Fruit fly (Drosophila melanogaster) whole organism, embryonic: ENCODE data around the gene CG33120.
A peak's percentile ranks its signal among the peaks of the same experiment; 100 is the strongest.

Experiments used
- CG11398 ChIP-seq: fragments of 200-800 bp; sonication (Bioruptor generic); optimal IDR thresholded peaks from 2 replicates; lab custom pipeline; 2016; ENCODE audit warnings: missing biosample characterization, missing genetic modification characterization
- CG11504 ChIP-seq: fragments of 200-800 bp; sonication (Bioruptor generic); optimal IDR thresholded peaks from 3 replicates; lab custom pipeline; 2019; ENCODE audit warnings: missing biosample characterization, mild to moderate bottlenecking, missing genetic modification characterization, moderate library complexity
- CG12299 ChIP-seq: fragments of 200-800 bp; sonication (Bioruptor generic); optimal IDR thresholded peaks from 2 replicates; lab custom pipeline; 2018; ENCODE audit warnings: missing biosample characterization, mild to moderate bottlenecking, missing genetic modification characterization
- CG12769 ChIP-seq: fragments of 200-800 bp; sonication (Bioruptor generic); optimal IDR thresholded peaks from 2 replicates; lab custom pipeline; 2019; ENCODE audit warnings: missing biosample characterization, mild to moderate bottlenecking, missing genetic modification characterization, moderate library complexity
- CG1529 ChIP-seq: fragments of 200-800 bp; sonication (Bioruptor generic); optimal IDR thresholded peaks from 3 replicates; lab custom pipeline; 2018; ENCODE audit warnings: missing biosample characterization, missing genetic modification characterization
- CG17328 ChIP-seq: fragments of 200-800 bp; sonication (Bioruptor generic); IDR thresholded peaks from 2 replicates; pipeline ENCODE4 v1.3.6; 2022; ENCODE audit warnings: missing biosample characterization, missing genetic modification characterization
- CG30403 ChIP-seq: fragments of 200-800 bp; sonication (Bioruptor generic); optimal IDR thresholded peaks from 3 replicates; lab custom pipeline; 2016; ENCODE audit warnings: missing biosample characterization, missing genetic modification characterization
- CG31441 ChIP-seq: fragments of 200-800 bp; sonication (Bioruptor generic); IDR thresholded peaks from 2 replicates; pipeline ENCODE4 v1.3.6; 2022; ENCODE audit warnings: missing biosample characterization, missing genetic modification characterization
- CG4360 ChIP-seq: fragments of 200-800 bp; sonication (Bioruptor generic); IDR thresholded peaks from 2 replicates; pipeline ENCODE4 v1.3.6; 2022; ENCODE audit warnings: missing biosample characterization, missing genetic modification characterization
- CG5953 ChIP-seq: fragments of 200-800 bp; sonication (Bioruptor generic); IDR thresholded peaks from 2 replicates; pipeline ENCODE4 v1.3.6; 2022; ENCODE audit warnings: missing biosample characterization, missing genetic modification characterization
- CG6175 ChIP-seq: fragments of 200-800 bp; sonication (Bioruptor generic); IDR thresholded peaks from 3 replicates; pipeline ENCODE4 v1.3.6; 2022; ENCODE audit warnings: missing biosample characterization, missing genetic modification characterization
- CG8290 ChIP-seq, 3 experiments: fragments of 200-800 bp; sonication (Bioruptor generic); optimal IDR thresholded peaks; 2 replicates each; lab custom pipeline; 2016 to 2019; ENCODE audit warnings: missing biosample characterization in 3 of 3, missing genetic modification characterization in 3 of 3, mild to moderate bottlenecking in 2 of 3, moderate library complexity in 1 of 3
- CG8359 ChIP-seq: fragments of 200-800 bp; sonication (Bioruptor generic); optimal IDR thresholded peaks from 2 replicates; lab custom pipeline; 2017; ENCODE audit warnings: missing biosample characterization, mild to moderate bottlenecking, missing genetic modification characterization, borderline replicate concordance
- Dbx ChIP-seq: fragments of 200-800 bp; sonication (Bioruptor generic); IDR thresholded peaks from 3 replicates; pipeline ENCODE4 v1.3.6; 2022; ENCODE audit warnings: missing biosample characterization, missing genetic modification characterization
- Dfd ChIP-seq, 2 experiments: fragments of >200 bp; optimal IDR thresholded peaks; 2 replicates each; lab custom pipeline; 2017; ENCODE audit warnings: missing biosample characterization in 2 of 2, missing genetic modification characterization in 2 of 2
- Dll ChIP-seq: fragments of 200-800 bp; sonication (Bioruptor generic); IDR thresholded peaks from 4 replicates; pipeline ENCODE4 v1.3.6; 2022; ENCODE audit warnings: missing biosample characterization, missing genetic modification characterization; ENCODE audit not compliant: partially characterized antibody
- Doc3 ChIP-seq: fragments of 200-800 bp; sonication (Bioruptor generic); IDR thresholded peaks from 3 replicates; pipeline ENCODE4 v1.3.6; 2022; ENCODE audit warnings: missing biosample characterization, missing genetic modification characterization; ENCODE audit not compliant: partially characterized antibody
- Ets65A ChIP-seq: fragments of 200-800 bp; sonication (Bioruptor generic); peaks from one replicate; lab custom pipeline; 2016; ENCODE audit warnings: missing biosample characterization, missing genetic modification characterization
- GATAe ChIP-seq: fragments of 200-800 bp; sonication (Bioruptor generic); conservative IDR thresholded peaks from 2 replicates; pipeline ENCODE4 v1.3.6; 2022; ENCODE audit warnings: missing biosample characterization, missing genetic modification characterization
- HHEX ChIP-seq: fragments of 200-800 bp; sonication (Bioruptor generic); optimal IDR thresholded peaks from 3 replicates; lab custom pipeline; 2017; ENCODE audit warnings: missing biosample characterization, mild to moderate bottlenecking, missing genetic modification characterization, missing genetic modification reagents
- Hmr ChIP-seq: fragments of 200-800 bp; sonication (Bioruptor generic); optimal IDR thresholded peaks from 3 replicates; lab custom pipeline; 2017; ENCODE audit warnings: mild to moderate bottlenecking, missing biosample characterization, missing genetic modification reagents, missing genetic modification characterization
- Meics ChIP-seq: fragments of 200-800 bp; sonication (Bioruptor generic); optimal IDR thresholded peaks from 2 replicates; lab custom pipeline; 2017; ENCODE audit warnings: missing biosample characterization, mild to moderate bottlenecking, missing genetic modification characterization
- Neu2 ChIP-seq: fragments of 200-800 bp; sonication (Bioruptor generic); optimal IDR thresholded peaks from 3 replicates; lab custom pipeline; 2016; ENCODE audit warnings: missing biosample characterization, missing genetic modification characterization, borderline replicate concordance
- Ptx1 ChIP-seq: fragments of 200-800 bp; sonication (Bioruptor generic); IDR thresholded peaks from 2 replicates; pipeline ENCODE4 v1.3.6; 2022; ENCODE audit warnings: missing biosample characterization, missing genetic modification characterization
- Vsx1 ChIP-seq: fragments of 200-800 bp; sonication (Bioruptor generic); optimal IDR thresholded peaks from 2 replicates; lab custom pipeline; 2017; ENCODE audit warnings: missing biosample characterization, mild to moderate bottlenecking, missing genetic modification characterization, missing genetic modification reagents
- YL-1 ChIP-seq: fragments of 200-800 bp; sonication (Bioruptor generic); optimal IDR thresholded peaks from 3 replicates; lab custom pipeline; 2017; ENCODE audit warnings: missing biosample characterization, mild to moderate bottlenecking, missing genetic modification characterization
- ara ChIP-seq: fragments of 200-800 bp; sonication (Bioruptor generic); IDR thresholded peaks from 2 replicates; pipeline ENCODE4 v1.3.6; 2022; ENCODE audit warnings: missing biosample characterization, missing genetic modification characterization
- ato ChIP-seq: fragments of 200-800 bp; sonication (Bioruptor generic); IDR thresholded peaks from 2 replicates; pipeline ENCODE4 v1.3.6; 2022; ENCODE audit warnings: missing biosample characterization, missing genetic modification characterization; ENCODE audit not compliant: partially characterized antibody
- br ChIP-seq: fragments of >200 bp; optimal IDR thresholded peaks from 2 replicates; lab custom pipeline; 2017
- chinmo ChIP-seq: fragments of 200-800 bp; sonication (Bioruptor generic); IDR thresholded peaks from 4 replicates; pipeline ENCODE4 v1.3.6; 2022; ENCODE audit warnings: missing biosample characterization, missing genetic modification characterization; ENCODE audit not compliant: partially characterized antibody
- dmrt99B ChIP-seq: fragments of 200-800 bp; sonication (Bioruptor generic); optimal IDR thresholded peaks from 2 replicates; lab custom pipeline; 2018; ENCODE audit warnings: missing biosample characterization, mild to moderate bottlenecking, missing genetic modification characterization, moderate library complexity
- dysf ChIP-seq: fragments of 200-800 bp; sonication (Bioruptor generic); IDR thresholded peaks from 3 replicates; pipeline ENCODE4 v1.3.6; 2022; ENCODE audit warnings: missing biosample characterization, missing genetic modification characterization
- esg ChIP-seq: fragments of 200-800 bp; sonication (Bioruptor generic); conservative IDR thresholded peaks from 2 replicates; pipeline ENCODE4 v1.3.6; 2022; ENCODE audit warnings: missing biosample characterization, missing genetic modification characterization
- fru ChIP-seq: fragments of >200 bp; optimal IDR thresholded peaks from 2 replicates; lab custom pipeline; 2017
- gcm2 ChIP-seq: fragments of 200-800 bp; sonication (Bioruptor generic); optimal IDR thresholded peaks from 2 replicates; lab custom pipeline; 2016; ENCODE audit warnings: missing biosample characterization, missing genetic modification characterization
- gem ChIP-seq: fragments of 200-800 bp; sonication (Bioruptor generic); optimal IDR thresholded peaks from 2 replicates; lab custom pipeline; 2019; ENCODE audit warnings: missing biosample characterization, mild to moderate bottlenecking, missing genetic modification characterization, moderate library complexity
- hkb ChIP-seq, 2 experiments: fragments of 200-800 bp in 1 of 2; fragments of >200 bp in 1 of 2; sonication (Bioruptor generic) in 1 of 2; IDR thresholded peaks in 1 of 2; optimal IDR thresholded peaks in 1 of 2; 2 replicates each; pipeline versions ENCODE4 v1.3.6 to Lab custom; 2017 to 2022; ENCODE audit warnings: missing biosample characterization in 1 of 2, missing genetic modification characterization in 1 of 2
- hth ChIP-seq: fragments of >200 bp; optimal IDR thresholded peaks from 2 replicates; lab custom pipeline; 2017; ENCODE audit warnings: inconsistent platforms
- jing ChIP-seq: fragments of 200-800 bp; sonication (Bioruptor generic); optimal IDR thresholded peaks from 2 replicates; lab custom pipeline; 2018; ENCODE audit warnings: missing biosample characterization, mild to moderate bottlenecking, missing genetic modification characterization
- klu ChIP-seq: fragments of 200-800 bp; sonication (Bioruptor generic); IDR thresholded peaks from 2 replicates; pipeline ENCODE4 v1.3.6; 2022; ENCODE audit warnings: missing biosample characterization, missing genetic modification characterization
- lbe ChIP-seq: fragments of 200-800 bp; sonication (Bioruptor generic); optimal IDR thresholded peaks from 2 replicates; lab custom pipeline; 2016; ENCODE audit warnings: missing biosample characterization, mild to moderate bottlenecking, missing genetic modification characterization
- pros ChIP-seq: fragments of 200-800 bp; sonication (Bioruptor generic); optimal IDR thresholded peaks from 3 replicates; lab custom pipeline; 2019; ENCODE audit warnings: missing biosample characterization, mild to moderate bottlenecking, missing genetic modification characterization, moderate library complexity
- pum ChIP-seq: fragments of 200-800 bp; sonication (Bioruptor generic); optimal IDR thresholded peaks from 2 replicates; lab custom pipeline; 2016; ENCODE audit warnings: missing biosample characterization, missing genetic modification characterization
- rib ChIP-seq: fragments of 200-800 bp; sonication (Bioruptor generic); IDR thresholded peaks from 2 replicates; pipeline ENCODE4 v1.3.6; 2022; ENCODE audit warnings: missing biosample characterization, missing genetic modification characterization
- so ChIP-seq: fragments of 200-800 bp; sonication (Bioruptor generic); IDR thresholded peaks from 3 replicates; pipeline ENCODE4 v1.3.6; 2022; ENCODE audit warnings: missing biosample characterization, missing genetic modification characterization
- sob ChIP-seq: fragments of 200-800 bp; sonication (Bioruptor generic); IDR thresholded peaks from 2 replicates; pipeline ENCODE4 v1.3.6; 2022; ENCODE audit warnings: missing biosample characterization, missing genetic modification characterization
- tll ChIP-seq, 2 experiments: fragments of 200-800 bp in 1 of 2; fragments of >200 bp in 1 of 2; sonication (Bioruptor generic) in 1 of 2; optimal IDR thresholded peaks; 2 replicates each; lab custom pipeline; 2017 to 2019; ENCODE audit warnings: missing biosample characterization in 2 of 2, missing genetic modification characterization in 2 of 2, mild to moderate bottlenecking in 1 of 2, moderate library complexity in 1 of 2
- twi ChIP-seq: fragments of 200-800 bp; optimal IDR thresholded peaks from 2 replicates; lab custom pipeline; 2019; ENCODE audit warnings: missing biosample characterization, mild to moderate bottlenecking, missing genetic modification characterization, moderate library complexity
- vnd ChIP-seq: fragments of 200-800 bp; sonication (Bioruptor generic); IDR thresholded peaks from 3 replicates; pipeline ENCODE4 v1.3.6; 2022; ENCODE audit warnings: missing biosample characterization, missing genetic modification characterization; ENCODE audit not compliant: partially characterized antibody
- z ChIP-seq: fragments of 200-800 bp; sonication (Bioruptor generic); IDR thresholded peaks from 3 replicates; pipeline ENCODE4 v1.3.6; 2022; ENCODE audit warnings: missing biosample characterization, missing genetic modification characterization

The CG33120 gene

DNA sequence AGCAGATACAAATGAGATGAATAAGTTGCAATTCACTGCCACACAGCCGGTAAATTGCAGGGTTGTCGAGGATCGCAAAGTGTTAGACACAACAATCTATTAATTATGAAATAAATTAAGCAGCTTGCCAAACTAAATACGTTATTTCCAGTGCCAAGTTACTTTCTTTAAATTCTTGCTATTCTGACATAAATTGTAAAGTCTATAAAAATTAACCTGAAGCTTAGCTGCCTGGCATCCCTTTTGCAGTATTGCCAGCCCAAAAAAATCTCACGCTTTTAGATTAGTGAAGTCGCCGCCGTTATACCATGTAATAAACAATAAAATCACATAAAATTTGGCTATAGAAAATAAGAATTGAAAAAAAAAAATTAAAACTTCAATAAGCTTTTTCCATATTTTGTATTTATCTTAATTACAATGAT is 13.3 kb upstream of the CG33120 start (continued):
- no peak for TF ChIP-seq chinmo
- peak; percentile 91 for TF ChIP-seq Meics (GFP tag; lab: Kevin White, UChicago)
- no peak for TF ChIP-seq Dll (GFP tag; lab: Robert Waterston, UW)
- TF ChIP-seq CG12299: peak; percentile 91
- TF ChIP-seq vnd (GFP tag; lab: Robert Waterston, UW): no peak
- no peak for TF ChIP-seq Neu2 (GFP tag; lab: Kevin White, UChicago)
- peak; percentile 55 for TF ChIP-seq CG4360 (GFP tag; lab: Robert Waterston, UW)
- TF ChIP-seq GATAe: peak; percentile 78
- peak; percentile 90 for TF ChIP-seq dysf
- no peak for TF ChIP-seq pros (GFP tag; lab: Kevin White, UChicago)
- peak; percentile 78 for TF ChIP-seq jing (GFP tag; lab: Kevin White, UChicago)
- TF ChIP-seq Ets65A (GFP tag; lab: Kevin White, UChicago): peak; percentile 93
- TF ChIP-seq ara (GFP tag; lab: Robert Waterston, UW): peak; percentile 86
- TF ChIP-seq pum (GFP tag; lab: Kevin White, UChicago): peak; percentile 69
- TF ChIP-seq Ptx1 (GFP tag; lab: Robert Waterston, UW): peak; percentile 88
- TF ChIP-seq twi (tag; lab: Kevin White, UChicago): peak; percentile 87
- peak; percentile 84 for TF ChIP-seq Vsx1
- no peak for TF ChIP-seq Doc3
- no peak for TF ChIP-seq Dfd (GFP tag; optimal IDR thresholded peaks at IDR 0.05; lab: Kevin White, UChicago)
- peak; percentile 93 for TF ChIP-seq CG30403 (GFP tag; lab: Kevin White, UChicago)
- TF ChIP-seq gcm2 (GFP tag; lab: Kevin White, UChicago): peak; percentile 85
- TF ChIP-seq sob (GFP tag; lab: Robert Waterston, UW): peak; percentile 90
- TF ChIP-seq CG8290 (GFP tag; optimal IDR thresholded peaks at IDR 0.05; lab: Kevin White, UChicago): peak; percentile 50
- TF ChIP-seq CG8290 (tag; optimal IDR thresholded peaks at IDR 0.05; lab: Kevin White, UChicago): peak; percentile 80 to 92
- TF ChIP-seq CG31441: peak; percentile 89
- TF ChIP-seq CG17328 (GFP tag; lab: Robert Waterston, UW): peak; percentile 90
- TF ChIP-seq so: peak; percentile 76; the same call in 2 of the 3 replicates
- peak; percentile 96 for TF ChIP-seq lbe
- peak; percentile 81 for TF ChIP-seq esg
- peak; percentile 94 for TF ChIP-seq CG12769
- TF ChIP-seq tll (GFP tag; optimal IDR thresholded peaks at IDR 0.05; lab: Kevin White, UChicago): no peak
- TF ChIP-seq HHEX: peak; percentile 92
- peak; percentile 59; the same call in 1 of the 2 replicates for TF ChIP-seq rib (GFP tag; lab: Robert Waterston, UW)
- peak; percentile 59 for TF ChIP-seq YL-1 (GFP tag; lab: Kevin White, UChicago)
- TF ChIP-seq ato (GFP tag; lab: Robert Waterston, UW): no peak
- peak; percentile 88 for TF ChIP-seq Dbx
- 0 out of 3 replicates have a peak, but pooled peaks have one; percentile 35 for TF ChIP-seq z (GFP tag; lab: Robert Waterston, UW)
- TF ChIP-seq dmrt99B (tag; lab: Kevin White, UChicago): peak; percentile 90
- peak; percentile 68 for TF ChIP-seq CG8359 (GFP tag; lab: Kevin White, UChicago)
- TF ChIP-seq Hmr (GFP tag; lab: Kevin White, UChicago): peak; percentile 92
- no peak for TF ChIP-seq br
- peak; percentile 71 for TF ChIP-seq CG5953 (GFP tag; lab: Robert Waterston, UW)
- TF ChIP-seq CG6175 (GFP tag; lab: Robert Waterston, UW): peak; percentile 84; the same call in 2 of the 3 replicates
- peak; percentile 96 for TF ChIP-seq gem (tag; lab: Kevin White, UChicago)
- TF ChIP-seq fru: no peak
- TF ChIP-seq hkb (optimal IDR thresholded peaks at IDR 0.05; lab: Kevin White, UChicago): no peak
- TF ChIP-seq hkb (GFP tag; IDR thresholded peaks at IDR 0.05; lab: Robert Waterston, UW): peak; percentile 92
- no peak for TF ChIP-seq hth (lab: Kevin White, UChicago)
- peak; percentile 87 for TF ChIP-seq CG1529 (GFP tag; lab: Kevin White, UChicago)
- peak; percentile 86 for TF ChIP-seq CG11398 (GFP tag; lab: Kevin White, UChicago)
- TF ChIP-seq CG11504: peak; percentile 93
- TF ChIP-seq klu (GFP tag; lab: Robert Waterston, UW): peak; percentile 78
